Fruit fly (Drosophila melanogaster) whole organism, embryonic: Measurements from ENCODE around the gene Dcps.

Experiments used
- Adf1 ChIP-seq: fragments of 200-800 bp; sonication (Bioruptor generic); IDR thresholded peaks from 2 replicates; pipeline ENCODE4 v1.3.6; 2022; ENCODE audit warnings: missing biosample characterization, missing genetic modification characterization
- Asciz ChIP-seq: fragments of 200-800 bp; sonication (Bioruptor generic); optimal IDR thresholded peaks from 2 replicates; lab custom pipeline; 2017; ENCODE audit warnings: missing biosample characterization, mild to moderate bottlenecking, missing genetic modification characterization, missing genetic modification reagents
- Bgb ChIP-seq: fragments of 200-800 bp; sonication (Bioruptor generic); IDR thresholded peaks from 2 replicates; pipeline ENCODE4 v1.3.6; 2022; ENCODE audit warnings: missing biosample characterization, missing genetic modification characterization; ENCODE audit not compliant: partially characterized antibody
- CG12104 ChIP-seq: fragments of 200-800 bp; sonication (Bioruptor generic); optimal IDR thresholded peaks from 3 replicates; lab custom pipeline; 2016; ENCODE audit warnings: missing biosample characterization, missing genetic modification characterization
- CG14860 ChIP-seq: fragments of 200-800 bp; sonication (Bioruptor generic); IDR thresholded peaks from 3 replicates; pipeline ENCODE4 v1.3.6; 2022; ENCODE audit warnings: missing biosample characterization, missing genetic modification characterization; ENCODE audit not compliant: partially characterized antibody
- CG15073 ChIP-seq: fragments of 200-800 bp; sonication (Bioruptor generic); optimal IDR thresholded peaks from 2 replicates; lab custom pipeline; 2016; ENCODE audit warnings: missing biosample characterization, missing genetic modification characterization
- CG1529 ChIP-seq: fragments of 200-800 bp; sonication (Bioruptor generic); optimal IDR thresholded peaks from 3 replicates; lab custom pipeline; 2018; ENCODE audit warnings: missing biosample characterization, missing genetic modification characterization
- CG18262 ChIP-seq: fragments of 200-800 bp; optimal IDR thresholded peaks from 3 replicates; lab custom pipeline; 2019; ENCODE audit warnings: missing biosample characterization, mild to moderate bottlenecking, missing genetic modification characterization, moderate library complexity
- CG18599 ChIP-seq: fragments of 200-800 bp; sonication (Bioruptor generic); optimal IDR thresholded peaks from 3 replicates; lab custom pipeline; 2017; ENCODE audit warnings: missing biosample characterization, missing genetic modification characterization, mild to moderate bottlenecking, moderate library complexity, missing genetic modification reagents
- CG2199 ChIP-seq: fragments of 200-800 bp; sonication (Bioruptor generic); IDR thresholded peaks from 3 replicates; pipeline ENCODE4 v1.3.6; 2022; ENCODE audit warnings: missing biosample characterization, missing genetic modification characterization
- CG2875 ChIP-seq: fragments of 200-800 bp; sonication (Bioruptor generic); optimal IDR thresholded peaks from 2 replicates; lab custom pipeline; 2017; ENCODE audit warnings: missing biosample characterization, mild to moderate bottlenecking, missing genetic modification characterization, missing genetic modification reagents
- CG32772 ChIP-seq: fragments of 200-800 bp; sonication (Bioruptor generic); IDR thresholded peaks from 2 replicates; pipeline ENCODE4 v1.3.6; 2022; ENCODE audit warnings: missing biosample characterization, missing genetic modification characterization
- CG43689 ChIP-seq: fragments of 200-800 bp; sonication (Bioruptor generic); IDR thresholded peaks from 2 replicates; pipeline ENCODE4 v1.3.6; 2022; ENCODE audit warnings: missing biosample characterization, missing genetic modification characterization
- CG4404 ChIP-seq: fragments of 200-800 bp; sonication (Bioruptor generic); IDR thresholded peaks from 2 replicates; pipeline ENCODE4 v1.3.6; 2022; ENCODE audit warnings: missing biosample characterization, missing genetic modification characterization
- CG6654 ChIP-seq: fragments of 200-800 bp; sonication (Bioruptor generic); optimal IDR thresholded peaks from 2 replicates; lab custom pipeline; 2017; ENCODE audit warnings: missing biosample characterization, mild to moderate bottlenecking, missing genetic modification characterization
- CG6791 ChIP-seq: fragments of 200-800 bp; sonication (Bioruptor generic); IDR thresholded peaks from 3 replicates; pipeline ENCODE4 v1.3.6; 2022; ENCODE audit warnings: missing biosample characterization, missing genetic modification characterization; ENCODE audit not compliant: partially characterized antibody
- CG6813 ChIP-seq: fragments of 200-800 bp; sonication (Bioruptor generic); optimal IDR thresholded peaks from 2 replicates; lab custom pipeline; 2017; ENCODE audit warnings: missing biosample characterization, missing genetic modification characterization, mild to moderate bottlenecking, moderate library complexity, missing genetic modification reagents
- CG7271 ChIP-seq: fragments of 200-800 bp; sonication (Bioruptor generic); optimal IDR thresholded peaks from 2 replicates; lab custom pipeline; 2018; ENCODE audit warnings: missing biosample characterization, mild to moderate bottlenecking, missing genetic modification characterization, moderate library complexity
- CG7556 ChIP-seq: fragments of 200-800 bp; sonication (Bioruptor generic); optimal IDR thresholded peaks from 2 replicates; lab custom pipeline; 2017; ENCODE audit warnings: missing biosample characterization, mild to moderate bottlenecking, missing genetic modification characterization
- CG7745 ChIP-seq: fragments of 200-800 bp; sonication (Bioruptor generic); optimal IDR thresholded peaks from 2 replicates; lab custom pipeline; 2018; ENCODE audit warnings: missing biosample characterization, mild to moderate bottlenecking, missing genetic modification characterization, moderate library complexity
- CG7987 ChIP-seq: fragments of 200-800 bp; sonication (Bioruptor generic); optimal IDR thresholded peaks from 2 replicates; lab custom pipeline; 2018; ENCODE audit warnings: missing biosample characterization, mild to moderate bottlenecking, missing genetic modification characterization, moderate library complexity
- Dip3 ChIP-seq: fragments of 200-800 bp; sonication (Bioruptor generic); optimal IDR thresholded peaks from 3 replicates; lab custom pipeline; 2016; ENCODE audit warnings: missing biosample characterization, missing genetic modification characterization
- E2f1 ChIP-seq: fragments of 200-800 bp; sonication (Bioruptor generic); IDR thresholded peaks from 2 replicates; pipeline ENCODE4 v1.3.6; 2022; ENCODE audit warnings: missing biosample characterization, missing genetic modification characterization
- ERR ChIP-seq: fragments of 200-800 bp; sonication (Bioruptor generic); optimal IDR thresholded peaks from 2 replicates; lab custom pipeline; 2016; ENCODE audit warnings: missing biosample characterization, missing genetic modification characterization
- HHEX ChIP-seq: fragments of 200-800 bp; sonication (Bioruptor generic); optimal IDR thresholded peaks from 3 replicates; lab custom pipeline; 2017; ENCODE audit warnings: missing biosample characterization, mild to moderate bottlenecking, missing genetic modification characterization, missing genetic modification reagents
- Hmx ChIP-seq: fragments of 200-800 bp; sonication (Bioruptor generic); optimal IDR thresholded peaks from 2 replicates; lab custom pipeline; 2016; ENCODE audit warnings: missing biosample characterization, missing genetic modification characterization
- Lhr ChIP-seq: fragments of 200-800 bp; sonication (Bioruptor generic); optimal IDR thresholded peaks from 3 replicates; lab custom pipeline; 2017; ENCODE audit warnings: mild to moderate bottlenecking, missing biosample characterization, missing genetic modification reagents, missing genetic modification characterization
- Ptx1 ChIP-seq: fragments of 200-800 bp; sonication (Bioruptor generic); IDR thresholded peaks from 2 replicates; pipeline ENCODE4 v1.3.6; 2022; ENCODE audit warnings: missing biosample characterization, missing genetic modification characterization
- Taf1 ChIP-seq: fragments of 200-800 bp; sonication (Bioruptor generic); IDR thresholded peaks from 2 replicates; pipeline ENCODE4 v1.3.6; 2022; ENCODE audit warnings: missing biosample characterization, missing genetic modification characterization
- Trl ChIP-seq, 3 experiments: fragments of >200 bp in 2 of 3; fragments of 200-800 bp in 1 of 3; sonication (Bioruptor generic) in 1 of 3; optimal IDR thresholded peaks; 2 replicates in 1 of 3; 3 replicates in 2 of 3; lab custom pipeline; 2016 to 2017; ENCODE audit warnings: missing biosample characterization in 1 of 3, missing genetic modification characterization in 1 of 3
- amos ChIP-seq: fragments of 200-800 bp; sonication (Bioruptor generic); IDR thresholded peaks from 2 replicates; pipeline ENCODE4 v1.3.6; 2022; ENCODE audit warnings: missing biosample characterization, missing genetic modification characterization; ENCODE audit not compliant: partially characterized antibody
- ci ChIP-seq: fragments of 200-800 bp; sonication (Bioruptor generic); IDR thresholded peaks from 3 replicates; pipeline ENCODE4 v1.3.6; 2022; ENCODE audit warnings: missing biosample characterization, missing genetic modification characterization
- corto ChIP-seq: fragments of 200-800 bp; sonication (Bioruptor generic); optimal IDR thresholded peaks from 2 replicates; lab custom pipeline; 2016; ENCODE audit warnings: missing biosample characterization, mild to moderate bottlenecking, missing genetic modification characterization, moderate library complexity
- en ChIP-seq: fragments of 200-800 bp; sonication (Bioruptor generic); optimal IDR thresholded peaks from 2 replicates; lab custom pipeline; 2016; ENCODE audit warnings: missing biosample characterization, missing genetic modification characterization
- ftz-f1 ChIP-seq: fragments of 200-800 bp; sonication (Bioruptor generic); optimal IDR thresholded peaks from 2 replicates; lab custom pipeline; 2016; ENCODE audit warnings: missing biosample characterization, missing genetic modification characterization
- kah ChIP-seq: fragments of 200-800 bp; sonication (Bioruptor generic); optimal IDR thresholded peaks from 2 replicates; lab custom pipeline; 2018; ENCODE audit warnings: missing biosample characterization, mild to moderate bottlenecking, missing genetic modification characterization
- klu ChIP-seq: fragments of 200-800 bp; sonication (Bioruptor generic); IDR thresholded peaks from 2 replicates; pipeline ENCODE4 v1.3.6; 2022; ENCODE audit warnings: missing biosample characterization, missing genetic modification characterization
- lab ChIP-seq: fragments of 200-800 bp; sonication (Bioruptor generic); optimal IDR thresholded peaks from 3 replicates; lab custom pipeline; 2017; ENCODE audit warnings: missing biosample characterization, missing genetic modification characterization, mild to moderate bottlenecking, moderate library complexity, missing genetic modification reagents
- mld ChIP-seq: fragments of 200-800 bp; sonication (Bioruptor generic); IDR thresholded peaks from 3 replicates; pipeline ENCODE4 v1.3.6; 2022; ENCODE audit warnings: missing biosample characterization, missing genetic modification characterization; ENCODE audit not compliant: partially characterized antibody
- nerfin-1 ChIP-seq: fragments of 200-800 bp; sonication (Bioruptor generic); optimal IDR thresholded peaks from 3 replicates; lab custom pipeline; 2019; ENCODE audit warnings: missing biosample characterization, mild to moderate bottlenecking, missing genetic modification characterization, moderate library complexity
- psq ChIP-seq: fragments of 200-800 bp; sonication (Bioruptor generic); optimal IDR thresholded peaks from 2 replicates; lab custom pipeline; 2017; ENCODE audit warnings: missing biosample characterization, missing genetic modification characterization
- pzg ChIP-seq: fragments of 200-800 bp; sonication (Bioruptor generic); optimal IDR thresholded peaks from 3 replicates; lab custom pipeline; 2018; ENCODE audit warnings: missing biosample characterization, mild to moderate bottlenecking, missing genetic modification characterization, moderate library complexity
- ranshi ChIP-seq: fragments of 200-800 bp; sonication (Bioruptor generic); IDR thresholded peaks from 2 replicates; pipeline ENCODE4 v1.3.6; 2022; ENCODE audit warnings: missing biosample characterization, missing genetic modification characterization
- ro ChIP-seq: fragments of 200-800 bp; sonication (Bioruptor generic); IDR thresholded peaks from 2 replicates; pipeline ENCODE4 v1.3.6; 2022; ENCODE audit warnings: missing biosample characterization, missing genetic modification characterization
- slbo ChIP-seq: fragments of 200-800 bp; sonication (Bioruptor generic); IDR thresholded peaks from 2 replicates; pipeline ENCODE4 v1.3.6; 2022; ENCODE audit warnings: missing biosample characterization, missing genetic modification characterization
- stwl ChIP-seq: fragments of 200-800 bp; sonication (Bioruptor generic); optimal IDR thresholded peaks from 3 replicates; lab custom pipeline; 2018; ENCODE audit warnings: missing biosample characterization, mild to moderate bottlenecking, missing genetic modification characterization, moderate library complexity
- trem ChIP-seq: fragments of 200-800 bp; optimal IDR thresholded peaks from 3 replicates; lab custom pipeline; 2019; ENCODE audit warnings: missing biosample characterization, mild to moderate bottlenecking, missing genetic modification characterization, moderate library complexity

The Dcps gene

dm6 chr3R:5742278-5743196 is 12.0 kb downstream of the Dcps start, which contains the start of the genes Sym and Madm (continued):
- peak; percentile 40 for TF ChIP-seq Ptx1 (GFP tag; lab: Robert Waterston, UW)
- no peak for TF ChIP-seq corto (GFP tag; lab: Kevin White, UChicago)
- no peak for TF ChIP-seq E2f1 (GFP tag; lab: Robert Waterston, UW)
- peak; percentile 76 for TF ChIP-seq amos (GFP tag; lab: Robert Waterston, UW)
- TF ChIP-seq CG6654 (GFP tag; lab: Kevin White, UChicago), result no peak
- peak; percentile 18 for TF ChIP-seq Hmx
- TF ChIP-seq ERR (GFP tag; lab: Kevin White, UChicago), result peak; percentile 17
- TF ChIP-seq CG1529 (GFP tag; lab: Kevin White, UChicago), result no peak
- peak; percentile 77; the same call in 1 of the 2 replicates for TF ChIP-seq klu (GFP tag; lab: Robert Waterston, UW)
- TF ChIP-seq psq (GFP tag; lab: Kevin White, UChicago), result peak; percentile 1
- peak; percentile 64 for TF ChIP-seq CG6791
- TF ChIP-seq ftz-f1 (GFP tag; lab: Kevin White, UChicago), result no peak
- 0 out of 2 replicates have a peak, but pooled peaks have one; percentile 20 for TF ChIP-seq CG32772 (GFP tag; lab: Robert Waterston, UW)
- peak; percentile 60 for TF ChIP-seq slbo (GFP tag; lab: Robert Waterston, UW)
- TF ChIP-seq CG15073 (GFP tag; lab: Kevin White, UChicago), result no peak
- TF ChIP-seq Lhr (GFP tag; lab: Kevin White, UChicago), result no peak
- TF ChIP-seq Adf1 (GFP tag; lab: Robert Waterston, UW), result peak; percentile 96
- peak; percentile 3 for TF ChIP-seq nerfin-1 (tag; lab: Kevin White, UChicago)
- TF ChIP-seq kah, result no peak
- no peak for TF ChIP-seq lab (GFP tag; lab: Kevin White, UChicago)
- no peak for TF ChIP-seq CG4404 (GFP tag; lab: Robert Waterston, UW)
- peak; percentile 66 for TF ChIP-seq pzg (GFP tag; lab: Kevin White, UChicago)
- no peak for TF ChIP-seq CG2875
- peak; percentile 51 for TF ChIP-seq stwl (tag; lab: Kevin White, UChicago)
- TF ChIP-seq trem (tag; lab: Kevin White, UChicago), result peak; percentile 79
- TF ChIP-seq Bgb, result peak; percentile 78
- TF ChIP-seq ci (GFP tag; lab: Robert Waterston, UW), result no peak
- no peak for TF ChIP-seq CG12104 (GFP tag; lab: Kevin White, UChicago)
- TF ChIP-seq CG18599 (GFP tag; lab: Kevin White, UChicago), result peak; percentile 54
- no peak for TF ChIP-seq CG7745 (tag; lab: Kevin White, UChicago)
- TF ChIP-seq ranshi, result no peak
- TF ChIP-seq CG14860 (GFP tag; lab: Robert Waterston, UW), result peak; percentile 90; the same call in 2 of the 3 replicates
- TF ChIP-seq CG7271 (tag; lab: Kevin White, UChicago), result peak; percentile 49
- TF ChIP-seq Taf1 (GFP tag; lab: Robert Waterston, UW), result no peak
- TF ChIP-seq CG2199 (GFP tag; lab: Robert Waterston, UW), result no peak
- no peak for TF ChIP-seq Asciz (GFP tag; lab: Kevin White, UChicago)
- no peak for TF ChIP-seq en (GFP tag; lab: Kevin White, UChicago)
- peak; percentile 7 for TF ChIP-seq CG7556
- TF ChIP-seq CG18262 (tag; lab: Kevin White, UChicago), result peak; percentile 39
- TF ChIP-seq Trl (optimal IDR thresholded peaks at IDR 0.05; lab: Kevin White, UChicago), result no peak
- peak; percentile 27 for TF ChIP-seq Trl (GFP tag; optimal IDR thresholded peaks at IDR 0.05; lab: Kevin White, UChicago)
- TF ChIP-seq CG6813, result no peak
- no peak; the same call in 2 of the 3 replicates for TF ChIP-seq mld
- TF ChIP-seq CG7987 (GFP tag; lab: Kevin White, UChicago), result no peak
- TF ChIP-seq HHEX (GFP tag; lab: Kevin White, UChicago), result no peak
- TF ChIP-seq CG43689 (GFP tag; lab: Robert Waterston, UW), result no peak
- peak; percentile 43 for TF ChIP-seq Dip3
- no peak for TF ChIP-seq ro (GFP tag; lab: Robert Waterston, UW)
